Fruit fly (Drosophila melanogaster): ENCODE results near the gene CG32413.

DNA sequence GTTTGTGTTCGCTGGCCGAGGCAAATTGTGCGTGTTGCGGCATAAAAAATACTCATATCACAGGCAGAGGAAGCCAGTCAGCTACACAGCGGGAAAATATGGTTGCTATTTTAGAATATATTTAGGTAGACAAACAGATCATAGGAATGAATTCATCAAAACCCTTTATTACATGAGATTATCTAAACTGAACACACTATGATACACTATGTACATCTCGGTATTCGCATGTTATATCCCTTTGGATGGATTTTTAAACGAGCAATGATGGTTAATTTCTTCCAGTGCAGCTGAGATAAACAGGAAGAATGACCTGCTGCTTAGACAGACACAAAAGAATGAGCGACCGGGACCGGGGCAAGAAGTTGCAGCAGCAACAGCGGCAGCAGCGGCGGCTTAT is 46.9 kb downstream of the CG32413 start:
- no peak for TF ChIP-seq psq (GFP tag; optimal IDR thresholded peaks at IDR 0.05)
- no peak for TF ChIP-seq Dfd (GFP tag; optimal IDR thresholded peaks at IDR 0.05)
- TF ChIP-seq ey (GFP tag; optimal IDR thresholded peaks at IDR 0.05): peak; percentile 15
- no peak for TF ChIP-seq CG32264 (GFP tag; optimal IDR thresholded peaks at IDR 0.05)
- no peak for TF ChIP-seq woc (GFP tag; optimal IDR thresholded peaks at IDR 0.05)

All from whole organism, wandering third instar larva.